Fruit fly (Drosophila melanogaster): Measurements from ENCODE around the gene CG3919.

Gene CG3919

dm6 chr3L:14369607-14370006 lies 40.8 kb upstream of the CG3919 start, which contains the start of gene CG13481:
CG13481 (minus strand) TSS chr3L:14369707.
- TF ChIP-seq toe (GFP tag; optimal IDR thresholded peaks at IDR 0.05) (no peak), CG12768 (GFP tag; optimal IDR thresholded peaks at IDR 0.05) (no peak), CG5204 (GFP tag; optimal IDR thresholded peaks at IDR 0.05) (no peak), Crg-1 (GFP tag; optimal IDR thresholded peaks at IDR 0.05) (no peak), Clk (GFP tag; optimal IDR thresholded peaks at IDR 0.05) (no peak), CG1620 (GFP tag; optimal IDR thresholded peaks at IDR 0.05) (no peak), Mnt (GFP tag; optimal IDR thresholded peaks at IDR 0.05) (no peak), kay (GFP tag; ENCODE audit: borderline replicate concordance) (no peak), cnc (optimal IDR thresholded peaks at IDR 0.05) (no peak), CG7045 (GFP tag; optimal IDR thresholded peaks at IDR 0.05) (no peak), ovo (GFP tag; optimal IDR thresholded peaks at IDR 0.05) (no peak), CG7101 (tag; optimal IDR thresholded peaks at IDR 0.05) (no peak), cic (GFP tag; optimal IDR thresholded peaks at IDR 0.05) (no peak), CG14711 (tag; optimal IDR thresholded peaks at IDR 0.05) (no peak), CG11617 (GFP tag; optimal IDR thresholded peaks at IDR 0.05) (no peak), bab1 (GFP tag; optimal IDR thresholded peaks at IDR 0.05) (no peak), tj (GFP tag; optimal IDR thresholded peaks at IDR 0.05) (no peak), Hr96 (GFP tag; optimal IDR thresholded peaks at IDR 0.05) (no peak)

- TF ChIP-seq cnc (optimal IDR thresholded peaks at IDR 0.05) (no peak), CG5204 (GFP tag; optimal IDR thresholded peaks at IDR 0.05) (no peak), Mnt (GFP tag; optimal IDR thresholded peaks at IDR 0.05) (no peak), kay (GFP tag; ENCODE audit: borderline replicate concordance) (no peak), cic (GFP tag; optimal IDR thresholded peaks at IDR 0.05) (no peak), CG1620 (GFP tag; optimal IDR thresholded peaks at IDR 0.05) (no peak)
Observed at dm6 chr3L:14374499-14374898, 35.9 kb upstream of the CG3919 start.

- TF ChIP-seq Mnt (GFP tag; optimal IDR thresholded peaks at IDR 0.05) = no peak
- TF ChIP-seq bab1 (GFP tag; optimal IDR thresholded peaks at IDR 0.05) = no peak
- TF ChIP-seq CG7101 (tag; optimal IDR thresholded peaks at IDR 0.05) = no peak
- TF ChIP-seq Hr96 (GFP tag; optimal IDR thresholded peaks at IDR 0.05) = no peak
- no peak for TF ChIP-seq Clk (GFP tag; optimal IDR thresholded peaks at IDR 0.05)
- TF ChIP-seq CG14711 (tag; optimal IDR thresholded peaks at IDR 0.05) = no peak
- no peak for TF ChIP-seq cic (GFP tag; optimal IDR thresholded peaks at IDR 0.05)
- TF ChIP-seq kay (GFP tag; ENCODE audit: borderline replicate concordance) = no peak
- TF ChIP-seq CG12768 (GFP tag; optimal IDR thresholded peaks at IDR 0.05) = no peak
- TF ChIP-seq ovo (GFP tag; optimal IDR thresholded peaks at IDR 0.05) = no peak
- no peak for TF ChIP-seq CG7045 (GFP tag; optimal IDR thresholded peaks at IDR 0.05)
- TF ChIP-seq cnc (optimal IDR thresholded peaks at IDR 0.05) = no peak
- no peak for TF ChIP-seq CG33017 (tag; optimal IDR thresholded peaks at IDR 0.05)
- no peak for TF ChIP-seq toe (GFP tag; optimal IDR thresholded peaks at IDR 0.05)
- no peak for TF ChIP-seq tj (GFP tag; optimal IDR thresholded peaks at IDR 0.05)
- no peak for TF ChIP-seq CG1620 (GFP tag; optimal IDR thresholded peaks at IDR 0.05)
- TF ChIP-seq CG11617 (GFP tag; optimal IDR thresholded peaks at IDR 0.05) = no peak
- TF ChIP-seq pad (GFP tag; optimal IDR thresholded peaks at IDR 0.05) = no peak
Observed at dm6 chr3L:14375863-14376262, 34.6 kb upstream of the CG3919 start.

- TF ChIP-seq pad (GFP tag; optimal IDR thresholded peaks at IDR 0.05) (no peak), cic (GFP tag; optimal IDR thresholded peaks at IDR 0.05) (no peak), Mnt (GFP tag; optimal IDR thresholded peaks at IDR 0.05) (no peak), CG5204 (GFP tag; optimal IDR thresholded peaks at IDR 0.05) (peak; percentile 39), CG14711 (tag; optimal IDR thresholded peaks at IDR 0.05) (peak; percentile 39), Hr96 (GFP tag; optimal IDR thresholded peaks at IDR 0.05) (peak; percentile 3), CG1620 (GFP tag; optimal IDR thresholded peaks at IDR 0.05) (no peak), ovo (GFP tag; optimal IDR thresholded peaks at IDR 0.05) (no peak), Crg-1 (GFP tag; optimal IDR thresholded peaks at IDR 0.05) (no peak), kay (GFP tag; ENCODE audit: borderline replicate concordance) (peak; percentile 19), CG11617 (GFP tag; optimal IDR thresholded peaks at IDR 0.05) (peak; percentile 80), CG12768 (GFP tag; optimal IDR thresholded peaks at IDR 0.05) (peak; percentile 42), CG33017 (tag; optimal IDR thresholded peaks at IDR 0.05) (peak; percentile 47), CG7045 (GFP tag; optimal IDR thresholded peaks at IDR 0.05) (peak; percentile 49), Clk (GFP tag; optimal IDR thresholded peaks at IDR 0.05) (no peak), cnc (optimal IDR thresholded peaks at IDR 0.05) (no peak), toe (GFP tag; optimal IDR thresholded peaks at IDR 0.05) (peak; percentile 20), tj (GFP tag; optimal IDR thresholded peaks at IDR 0.05) (no peak), bab1 (GFP tag; optimal IDR thresholded peaks at IDR 0.05) (no peak), CG7101 (tag; optimal IDR thresholded peaks at IDR 0.05) (peak; percentile 44)
Observed at dm6 chr3L:14381523-14381922, 28.9 kb upstream of the CG3919 start, which contains the start of gene CG43120. CG43120 (plus strand) TSS chr3L:14381913.

DNA sequence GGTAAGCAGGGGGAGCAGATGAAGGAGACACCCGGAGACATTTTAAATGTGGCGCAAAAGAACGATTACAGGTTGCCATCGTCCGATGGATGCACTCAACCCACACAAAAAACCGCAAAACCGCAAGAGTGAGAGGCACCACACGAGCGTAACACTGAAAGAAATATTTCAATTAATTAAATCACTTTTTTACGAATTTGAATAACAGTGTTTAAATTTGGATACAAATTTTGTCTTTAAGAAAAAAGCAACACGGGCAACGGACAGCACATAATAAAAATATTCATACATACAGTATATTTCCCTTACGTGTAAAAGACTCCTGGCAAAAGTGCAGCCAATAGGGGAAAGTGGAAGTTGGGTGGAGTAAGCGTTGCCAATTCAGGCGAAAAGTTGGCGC lies 21.2 kb upstream of the CG3919 start:
- no peak for TF ChIP-seq CG5204 (GFP tag; optimal IDR thresholded peaks at IDR 0.05)
- TF ChIP-seq CG7045 (GFP tag; optimal IDR thresholded peaks at IDR 0.05) = no peak
- TF ChIP-seq Crg-1 (GFP tag; optimal IDR thresholded peaks at IDR 0.05) = no peak
- no peak for TF ChIP-seq CG12768 (GFP tag; optimal IDR thresholded peaks at IDR 0.05)
- no peak for TF ChIP-seq cnc (optimal IDR thresholded peaks at IDR 0.05)
- no peak for TF ChIP-seq CG1620 (GFP tag; optimal IDR thresholded peaks at IDR 0.05)
- no peak for TF ChIP-seq CG7101 (tag; optimal IDR thresholded peaks at IDR 0.05)
- no peak for TF ChIP-seq CG11617 (GFP tag; optimal IDR thresholded peaks at IDR 0.05)

- no peak for TF ChIP-seq Crg-1 (GFP tag; optimal IDR thresholded peaks at IDR 0.05)
- TF ChIP-seq CG14711 (tag; optimal IDR thresholded peaks at IDR 0.05) = no peak
- no peak for TF ChIP-seq CG5204 (GFP tag; optimal IDR thresholded peaks at IDR 0.05)
- no peak for TF ChIP-seq cic (GFP tag; optimal IDR thresholded peaks at IDR 0.05)
- no peak for TF ChIP-seq CG7045 (GFP tag; optimal IDR thresholded peaks at IDR 0.05)
- TF ChIP-seq CG7101 (tag; optimal IDR thresholded peaks at IDR 0.05) = no peak
- no peak for TF ChIP-seq Hr96 (GFP tag; optimal IDR thresholded peaks at IDR 0.05)
Observed at dm6 chr3L:14397020-14397602, 13.3 kb upstream of the CG3919 start.
